Worm (Caenorhabditis elegans) whole organism, L3 larva: ENCODE results near the gene Y82E9BR.10.
A peak's percentile ranks its signal among the peaks of the same experiment; 100 is the strongest.

Experiments used
- R02D3.7 ChIP-seq: fragments of 150-350 bp; optimal IDR thresholded peaks from 2 replicates; lab custom pipeline; 2014; ENCODE audit warnings: missing biosample characterization, missing genetic modification characterization
- aly-2 ChIP-seq: fragments of 150-350 bp; optimal IDR thresholded peaks from 2 replicates; lab custom pipeline; 2014; ENCODE audit warnings: missing biosample characterization, missing genetic modification characterization
- ceh-16 ChIP-seq: sonication (generic microtip); optimal IDR thresholded peaks from 2 replicates; lab custom pipeline; 2017; ENCODE audit warnings: missing biosample characterization, missing genetic modification characterization
- ceh-82 ChIP-seq: fragments of 150-350 bp; optimal IDR thresholded peaks from 2 replicates; lab custom pipeline; 2014; ENCODE audit warnings: missing biosample characterization, missing genetic modification characterization
- ceh-9 ChIP-seq: sonication (generic microtip); optimal IDR thresholded peaks from 2 replicates; lab custom pipeline; 2018; ENCODE audit warnings: missing biosample characterization, missing genetic modification characterization
- daf-12 ChIP-seq: fragments of 150-350 bp; optimal IDR thresholded peaks from 2 replicates; lab custom pipeline; 2014; ENCODE audit warnings: missing biosample characterization, missing genetic modification reagents, missing genetic modification characterization
- egl-27 ChIP-seq: sonication (generic microtip); optimal IDR thresholded peaks from 4 replicates; lab custom pipeline; 2017; ENCODE audit warnings: missing biosample characterization, missing genetic modification reagents, missing genetic modification characterization
- egl-5 ChIP-seq: fragments of 150-350 bp; optimal IDR thresholded peaks from 2 replicates; lab custom pipeline; 2017; ENCODE audit warnings: missing biosample characterization, missing genetic modification reagents, missing genetic modification characterization, inconsistent platforms
- elt-1 ChIP-seq: fragments of 150-350 bp; optimal IDR thresholded peaks from 2 replicates; lab custom pipeline; 2014; ENCODE audit warnings: missing biosample characterization, missing genetic modification characterization
- elt-2 ChIP-seq: sonication (generic microtip); optimal IDR thresholded peaks from 2 replicates; lab custom pipeline; 2016; ENCODE audit warnings: missing genetic modification reagents, mild to moderate bottlenecking, missing genetic modification characterization, missing compliant biosample characterization
- elt-3 ChIP-seq, 3 experiments: fragments of 150-350 bp in 1 of 3; sonication (generic microtip) in 2 of 3; optimal IDR thresholded peaks; 2 replicates in 2 of 3; 4 replicates in 1 of 3; lab custom pipeline; 2014 to 2017; ENCODE audit warnings: missing biosample characterization in 3 of 3, missing genetic modification characterization in 3 of 3
- eor-1 ChIP-seq, 2 experiments: fragments of 150-350 bp; optimal IDR thresholded peaks; 2 replicates each; lab custom pipeline; 2014 to 2018; ENCODE audit warnings: missing biosample characterization in 2 of 2, missing genetic modification characterization in 2 of 2
- fkh-10 ChIP-seq: sonication (generic microtip); optimal IDR thresholded peaks from 2 replicates; lab custom pipeline; 2017; ENCODE audit warnings: missing biosample characterization, missing genetic modification reagents, missing genetic modification characterization
- fos-1 ChIP-seq: fragments of 150-350 bp; optimal IDR thresholded peaks from 2 replicates; lab custom pipeline; 2014; ENCODE audit warnings: missing biosample characterization, missing genetic modification characterization
- hmg-11 ChIP-seq: sonication (generic microtip); optimal IDR thresholded peaks from 2 replicates; lab custom pipeline; 2016; ENCODE audit warnings: missing genetic modification characterization, missing compliant biosample characterization
- jun-1 ChIP-seq: fragments of 150-350 bp; optimal IDR thresholded peaks from 2 replicates; lab custom pipeline; 2014; ENCODE audit warnings: missing biosample characterization, missing genetic modification reagents, missing genetic modification characterization
- mml-1 ChIP-seq: fragments of 150-350 bp; sonication (generic microtip); optimal IDR thresholded peaks from 3 replicates; lab custom pipeline; 2014; ENCODE audit warnings: missing biosample characterization, missing genetic modification characterization
- nfya-1 ChIP-seq: sonication (generic microtip); optimal IDR thresholded peaks from 2 replicates; lab custom pipeline; 2017; ENCODE audit warnings: missing genetic modification characterization, mild to moderate bottlenecking, missing compliant biosample characterization, antibody characterized with exemption, moderate library complexity; ENCODE audit not compliant: insufficient read depth
- nhr-23 ChIP-seq: fragments of 150-350 bp; optimal IDR thresholded peaks from 2 replicates; lab custom pipeline; 2014; ENCODE audit warnings: missing biosample characterization, missing genetic modification reagents, missing genetic modification characterization
- nhr-237 ChIP-seq: fragments of 150-350 bp; optimal IDR thresholded peaks from 2 replicates; lab custom pipeline; 2014; ENCODE audit warnings: missing biosample characterization, missing genetic modification characterization
- nhr-43 ChIP-seq: sonication (generic microtip); optimal IDR thresholded peaks from 2 replicates; lab custom pipeline; 2016; ENCODE audit warnings: mild to moderate bottlenecking, missing genetic modification characterization, missing compliant biosample characterization; ENCODE audit not compliant: poor library complexity, severe bottlenecking
- pha-4 ChIP-seq: fragments of 150-350 bp; optimal IDR thresholded peaks from 2 replicates; lab custom pipeline; 2014; ENCODE audit warnings: missing biosample characterization, missing genetic modification reagents, missing genetic modification characterization
- pqm-1 ChIP-seq: fragments of 150-350 bp; optimal IDR thresholded peaks from 2 replicates; lab custom pipeline; 2017; ENCODE audit warnings: missing biosample characterization, missing genetic modification characterization, inconsistent platforms
- sea-2 ChIP-seq: fragments of 150-350 bp; sonication (generic microtip); optimal IDR thresholded peaks from 4 replicates; lab custom pipeline; 2014; ENCODE audit warnings: missing biosample characterization, missing genetic modification reagents, missing genetic modification characterization
- skn-1 ChIP-seq: fragments of 150-350 bp; optimal IDR thresholded peaks from 2 replicates; lab custom pipeline; 2014; ENCODE audit warnings: missing biosample characterization, missing genetic modification characterization
- snpc-4 ChIP-seq: fragments of 150-350 bp; optimal IDR thresholded peaks from 2 replicates; lab custom pipeline; 2014; ENCODE audit warnings: missing biosample characterization, missing genetic modification characterization
- tbx-2 ChIP-seq: sonication (generic microtip); optimal IDR thresholded peaks from 2 replicates; lab custom pipeline; 2016; ENCODE audit warnings: mild to moderate bottlenecking, missing genetic modification characterization, missing compliant biosample characterization
- unc-39 ChIP-seq: sonication (generic microtip); optimal IDR thresholded peaks from 4 replicates; lab custom pipeline; 2017; ENCODE audit warnings: missing biosample characterization, missing genetic modification characterization
- unc-62 ChIP-seq: fragments of 150-350 bp; sonication (generic microtip); optimal IDR thresholded peaks from 4 replicates; lab custom pipeline; 2014; ENCODE audit warnings: missing biosample characterization, missing genetic modification reagents, missing genetic modification characterization
- ztf-11 ChIP-seq: fragments of 150-350 bp; optimal IDR thresholded peaks from 2 replicates; lab custom pipeline; 2014; ENCODE audit warnings: missing biosample characterization, missing genetic modification characterization
- ztf-4 ChIP-seq: fragments of 150-350 bp; optimal IDR thresholded peaks from 2 replicates; lab custom pipeline; 2014; ENCODE audit warnings: missing biosample characterization, missing genetic modification characterization

Gene Y82E9BR.10

ce11 chrIII:1345694-1346093 is 29.7 kb downstream of the Y82E9BR.10 start, which contains the start of gene Y82E9BL.6:
Gene Y82E9BL.6 (minus strand): TSS chrIII:1345794.
- TF ChIP-seq ztf-4 (tag; lab: Kevin White, UChicago): no peak
- no peak for TF ChIP-seq nhr-43 (tag; lab: Kevin White, UChicago)
- no peak for TF ChIP-seq sea-2 (GFP tag; lab: Kevin White, UChicago)
- TF ChIP-seq jun-1 (tag; lab: Kevin White, UChicago): no peak
- no peak for TF ChIP-seq snpc-4 (tag; lab: Kevin White, UChicago)
- no peak for TF ChIP-seq daf-12 (tag; lab: Kevin White, UChicago)
- no peak for TF ChIP-seq ceh-16

ce11 chrIII:1342919-1343419 is 32.4 kb downstream of the Y82E9BR.10 start, which contains the start of gene fbxa-27:
Gene fbxa-27 (plus strand): TSS chrIII:1342969.
- no peak for TF ChIP-seq snpc-4 (tag; lab: Kevin White, UChicago)
- TF ChIP-seq ztf-11 (tag; lab: Kevin White, UChicago): no peak
- TF ChIP-seq eor-1 (tag; optimal IDR thresholded peaks at IDR 0.05; lab: Kevin White, UChicago): no peak
- no peak for TF ChIP-seq jun-1 (tag; lab: Kevin White, UChicago)
- no peak for TF ChIP-seq mml-1
- no peak for TF ChIP-seq elt-3 (tag; optimal IDR thresholded peaks at IDR 0.05; lab: Kevin White, UChicago)
- no peak for TF ChIP-seq ceh-16
- no peak for TF ChIP-seq tbx-2 (tag; lab: Kevin White, UChicago)
- no peak for TF ChIP-seq fos-1
- TF ChIP-seq fkh-10 (GFP tag; lab: Kevin White, UChicago): no peak
- no peak for TF ChIP-seq nhr-23 (tag; lab: Kevin White, UChicago)
- no peak for TF ChIP-seq ceh-82 (tag; lab: Kevin White, UChicago)
- TF ChIP-seq egl-27 (tag; lab: Kevin White, UChicago): no peak

- no peak for TF ChIP-seq nfya-1 (tag; lab: Kevin White, UChicago)
- TF ChIP-seq hmg-11: no peak
- TF ChIP-seq pqm-1 (tag; lab: Kevin White, UChicago): no peak
- peak; percentile 20 for TF ChIP-seq pha-4 (tag; lab: Kevin White, UChicago)
- no peak for TF ChIP-seq nhr-237 (tag; lab: Kevin White, UChicago)
- no peak for TF ChIP-seq unc-39 (tag; lab: Kevin White, UChicago)
- TF ChIP-seq elt-2 (tag; lab: Kevin White, UChicago): peak; percentile 67
These were observed 32.9 kb downstream of the Y82E9BR.10 start, which contains the start of gene fbxa-26 for ce11 chrIII:1342488-1342887. Gene fbxa-26 (minus strand): TSS chrIII:1342522.

ce11 chrIII:1340240-1340639 is 35.2 kb downstream of the Y82E9BR.10 start, which contains the start of gene fbxa-5:
Gene fbxa-5 (minus strand): TSS chrIII:1340340.
- TF ChIP-seq ztf-4 (tag; lab: Kevin White, UChicago) (no peak), elt-2 (tag; lab: Kevin White, UChicago) (no peak), unc-62 (GFP tag; lab: Kevin White, UChicago) (no peak), nfya-1 (tag; lab: Kevin White, UChicago) (no peak), eor-1 (tag; optimal IDR thresholded peaks at IDR 0.05; lab: Kevin White, UChicago) (no peak), egl-27 (tag; lab: Kevin White, UChicago) (no peak), ceh-9 (no peak), mml-1 (no peak), jun-1 (tag; lab: Kevin White, UChicago) (no peak), pqm-1 (tag; lab: Kevin White, UChicago) (no peak), snpc-4 (tag; lab: Kevin White, UChicago) (no peak), ceh-16 (no peak), egl-5 (tag; lab: Kevin White, UChicago) (no peak)

- peak; percentile 68 for TF ChIP-seq elt-2 (tag; lab: Kevin White, UChicago)
- TF ChIP-seq R02D3.7 (tag; lab: Kevin White, UChicago): no peak
These were observed 43.5 kb downstream of the Y82E9BR.10 start, which contains the start of gene Y82E9BL.19 for ce11 chrIII:1331894-1332293. Gene Y82E9BL.19 (plus strand): TSS chrIII:1332016.

- no peak for TF ChIP-seq daf-12 (tag; lab: Kevin White, UChicago)
- no peak for TF ChIP-seq aly-2
- no peak for TF ChIP-seq skn-1 (tag; lab: Kevin White, UChicago)
- no peak for TF ChIP-seq pqm-1 (tag; lab: Kevin White, UChicago)
- TF ChIP-seq elt-1 (tag; lab: Kevin White, UChicago): no peak
- no peak for TF ChIP-seq unc-39 (tag; lab: Kevin White, UChicago)
These were observed 48.9 kb downstream of the Y82E9BR.10 start, which contains the start of gene Y82E9BL.18 for ce11 chrIII:1326490-1326889. Gene Y82E9BL.18 (plus strand): TSS chrIII:1326790.
